Fruit fly (Drosophila melanogaster) whole organism, larva: ENCODE results near the gene CG34148.

ENCODE experiments used
- noc ChIP-seq: fragments of 200-800 bp; sonication (Bioruptor generic); optimal IDR thresholded peaks from 3 replicates; lab custom pipeline; 2019; ENCODE audit warnings: missing biosample characterization, mild to moderate bottlenecking, missing genetic modification characterization, moderate library complexity

Gene CG34148

DNA sequence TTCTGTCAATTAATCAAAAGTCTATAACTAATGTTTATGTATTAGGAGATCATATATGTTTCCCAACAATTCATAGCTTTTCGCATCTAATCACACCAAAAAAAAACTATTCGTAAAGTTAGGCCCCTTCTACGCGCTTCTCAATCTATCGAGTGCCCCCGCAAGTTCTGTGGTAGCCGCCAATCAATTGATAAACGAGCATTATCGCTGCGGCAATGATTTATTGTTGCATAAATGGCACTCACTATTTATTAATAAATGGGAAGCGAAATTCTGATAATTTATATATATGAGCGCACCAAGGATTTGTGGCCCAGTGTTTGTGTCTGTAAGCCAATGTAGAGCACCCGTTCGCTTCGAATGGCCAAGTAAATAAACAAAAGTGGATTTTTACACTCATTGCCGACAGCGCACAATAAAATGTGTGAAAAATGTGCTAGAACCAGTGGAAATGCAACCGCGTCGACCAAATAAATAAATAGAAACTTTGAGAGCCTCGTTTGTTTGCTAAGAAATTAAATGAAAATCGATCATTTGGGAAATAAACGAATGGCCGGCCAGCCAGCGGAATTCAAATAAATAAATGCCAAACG, 7.0 kb downstream of the CG34148 start:
- peak; percentile 13 for TF ChIP-seq noc (tag; lab: Kevin White, UChicago)

- peak; percentile 99 for TF ChIP-seq noc (tag; lab: Kevin White, UChicago)
These were observed 8.1 kb downstream of the CG34148 start, which contains the start of gene CG31431 for dm6 chr3R:21870158-21870971. CG31431 (plus strand) TSS chr3R:21870681.

DNA sequence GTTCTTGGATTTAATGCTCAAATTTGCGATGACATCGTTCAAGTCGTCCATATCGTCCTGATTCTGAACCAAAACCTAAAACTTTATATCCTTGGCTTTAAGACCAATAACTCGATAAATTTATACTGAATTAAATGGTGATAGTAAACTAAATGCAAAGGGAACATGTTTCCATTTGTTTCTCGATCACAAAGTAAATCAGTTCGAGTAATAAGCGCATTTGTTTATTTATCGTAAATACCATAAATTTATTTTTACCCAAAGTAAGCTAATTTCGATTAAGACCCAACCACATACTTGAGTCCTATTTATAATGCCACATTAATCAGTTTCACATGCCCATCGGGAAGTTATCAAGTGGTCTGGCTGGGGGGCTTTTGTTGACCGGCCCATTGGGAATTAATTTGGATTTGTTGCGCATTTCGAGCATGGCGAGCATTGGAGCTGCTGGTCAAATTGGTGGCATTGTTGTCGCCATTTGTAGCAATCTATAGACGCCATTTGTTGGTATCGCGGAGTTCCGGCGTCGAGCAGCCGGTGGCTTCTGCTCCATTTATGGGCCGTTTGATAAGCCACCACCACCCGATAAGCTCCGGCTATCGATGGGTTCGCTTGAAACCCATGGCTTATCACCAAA, 8.9 kb downstream of the CG34148 start, which contains the start of gene CG31174:
TSS of gene CG31174 (minus strand) at position 51 of the 637 bp plus-strand sequence.
- TF ChIP-seq noc (tag; lab: Kevin White, UChicago), result no peak

DNA sequence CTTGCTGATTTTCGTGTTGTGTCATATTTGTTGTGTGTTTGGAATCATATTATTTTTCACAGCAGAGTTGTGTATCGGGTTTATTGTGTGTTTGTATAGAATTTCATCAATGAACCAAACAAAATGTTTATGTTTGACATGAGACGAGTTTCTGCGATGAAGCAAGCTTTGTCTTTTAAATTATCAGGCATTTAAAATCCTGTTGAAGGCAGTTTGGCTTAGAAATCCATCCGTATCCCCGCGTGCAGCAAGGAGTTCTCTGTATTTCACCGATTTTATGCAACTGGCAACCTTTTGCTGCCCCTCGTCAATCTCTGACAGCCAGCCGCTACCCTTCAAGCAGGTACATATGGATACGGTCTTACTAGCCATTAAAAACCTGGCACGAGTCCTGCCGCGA, 10.7 kb downstream of the CG34148 start, which contains the start of the genes CG6569 and Cby:
TSS of gene CG6569 (minus strand) at position 101 of the 400 bp plus-strand sequence.
TSS of gene Cby (plus strand) at position 185 of the 400 bp plus-strand sequence.
- no peak for TF ChIP-seq noc (tag; lab: Kevin White, UChicago)

DNA sequence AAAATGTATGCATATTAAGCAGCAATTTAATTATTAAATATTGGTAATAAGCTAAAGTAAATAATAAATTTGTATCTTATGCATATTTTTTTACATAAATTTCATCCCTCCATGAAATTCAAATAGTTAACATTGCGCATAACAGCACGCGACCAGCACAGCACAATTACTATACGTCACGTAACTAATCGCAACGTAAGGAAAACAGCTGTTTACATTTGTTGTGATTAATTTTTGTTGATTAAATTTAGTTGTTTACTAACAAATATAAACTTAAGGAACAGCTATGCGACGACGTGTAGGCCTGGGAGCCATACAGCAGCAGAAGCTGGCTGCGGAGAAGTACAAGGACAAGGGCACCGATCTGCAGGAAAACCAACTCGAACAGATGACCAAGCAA, 13.5 kb downstream of the CG34148 start, which contains the start of gene lsn:
TSS of gene lsn (plus strand) at position 177 of the 400 bp plus-strand sequence.
- TF ChIP-seq noc (tag; lab: Kevin White, UChicago), result no peak

DNA sequence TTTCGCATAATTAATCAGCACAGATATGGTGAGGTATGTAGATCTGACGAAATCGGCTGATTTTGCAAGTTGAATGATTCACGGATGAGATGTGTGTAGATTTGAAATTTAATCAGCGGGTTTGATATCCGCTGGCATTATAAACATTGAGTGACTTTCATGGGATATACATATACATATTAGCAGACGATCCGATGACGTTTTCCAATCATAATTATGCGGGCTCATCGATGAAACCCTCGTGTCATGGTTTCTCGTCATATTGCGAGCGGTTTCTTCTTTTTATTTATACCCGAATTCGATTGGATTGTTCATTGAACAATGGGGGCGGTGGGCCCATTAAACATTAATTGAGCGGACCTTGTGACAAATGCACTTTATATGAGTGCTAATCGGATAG, 14.0 kb downstream of the CG34148 start:
- TF ChIP-seq noc (tag; lab: Kevin White, UChicago), result no peak

dm6 chr3R:21863817-21864384, 14.6 kb downstream of the CG34148 start:
- TF ChIP-seq noc (tag; lab: Kevin White, UChicago), result no peak

dm6 chr3R:21862868-21863267, 15.6 kb downstream of the CG34148 start:
- no peak for TF ChIP-seq noc (tag; lab: Kevin White, UChicago)

DNA sequence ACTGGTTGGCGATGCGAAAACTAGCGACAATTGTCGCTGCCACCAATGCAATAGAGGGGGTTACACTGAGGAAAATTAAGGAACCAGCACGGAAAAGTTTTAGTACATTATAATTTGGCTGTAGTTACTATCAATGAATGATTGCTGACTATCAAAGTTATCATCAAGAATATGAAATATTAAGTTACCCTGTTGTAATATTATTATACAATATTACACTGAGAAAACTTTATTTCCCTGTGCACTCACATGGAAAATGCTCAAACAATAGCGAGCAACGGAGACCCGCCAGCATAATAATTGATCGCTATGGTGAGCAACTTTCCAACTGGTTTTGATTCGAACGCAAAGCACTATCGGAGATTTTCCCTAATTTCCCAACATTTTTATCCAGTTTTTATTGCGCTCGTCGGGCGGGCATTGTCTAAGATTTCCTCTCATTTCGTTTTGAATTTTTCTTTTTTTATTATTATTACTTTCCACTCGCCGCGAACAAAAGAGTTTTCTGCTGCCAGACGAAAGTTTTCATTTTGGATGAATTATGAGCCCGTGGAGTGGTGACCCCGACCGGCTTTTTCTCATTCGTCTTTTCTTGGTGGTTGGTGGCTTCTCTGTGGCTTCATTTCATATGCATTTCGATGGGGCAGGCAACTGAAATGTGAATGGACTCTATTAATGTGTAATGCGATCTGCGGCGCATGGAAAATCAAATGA, 16.2 kb downstream of the CG34148 start:
- TF ChIP-seq noc (tag; lab: Kevin White, UChicago), result no peak

- TF ChIP-seq noc (tag; lab: Kevin White, UChicago), result no peak
These were observed 19.0 kb downstream of the CG34148 start for dm6 chr3R:21859509-21859908.

DNA sequence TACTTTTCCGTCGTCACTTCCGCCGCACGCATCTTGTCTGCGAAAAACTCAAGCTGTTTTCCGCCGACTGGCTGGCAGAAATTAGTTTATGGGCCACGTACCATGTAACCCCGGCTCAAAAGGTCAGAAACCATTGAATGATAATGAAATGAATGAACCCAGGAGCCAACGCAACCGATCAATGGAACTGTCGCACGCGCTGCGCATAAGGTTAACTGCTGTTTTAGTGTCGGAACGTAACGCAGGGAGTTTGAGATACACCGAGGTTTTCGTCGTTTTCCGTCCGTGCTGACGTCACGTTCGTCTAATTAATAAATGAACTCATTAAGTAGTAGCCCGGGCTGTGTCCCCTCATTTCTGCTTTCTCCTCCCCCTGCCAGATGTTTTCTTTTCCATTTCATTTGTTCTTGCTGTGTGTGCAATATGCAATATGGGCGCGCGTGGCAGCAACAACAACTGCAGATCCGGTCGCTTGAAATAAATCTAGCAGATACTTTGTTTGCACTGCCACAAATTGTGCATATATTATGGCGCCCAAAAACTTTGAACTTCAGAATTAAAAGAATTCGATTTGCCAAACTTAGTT, 20.1 kb downstream of the CG34148 start:
- no peak for TF ChIP-seq noc (tag; lab: Kevin White, UChicago)

- TF ChIP-seq noc (tag; lab: Kevin White, UChicago), result no peak
These were observed 21.0 kb downstream of the CG34148 start for dm6 chr3R:21857509-21857908.

DNA sequence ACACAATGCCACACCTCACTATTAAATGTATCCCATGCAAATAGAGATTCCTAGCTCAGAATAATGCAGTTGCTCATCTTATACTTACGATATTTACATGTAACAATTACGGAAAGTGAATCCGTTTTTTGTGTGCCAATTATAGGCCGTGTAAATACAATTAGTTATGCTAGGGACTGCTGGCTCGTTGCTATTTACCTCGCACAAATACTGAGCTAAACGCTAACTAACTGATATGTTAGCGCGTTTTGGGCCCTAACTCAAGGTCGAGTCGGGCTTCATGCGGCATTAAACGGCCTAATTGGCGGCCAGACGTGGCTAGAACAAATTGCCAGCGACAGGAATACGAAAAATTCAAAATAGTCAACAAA, 21.6 kb downstream of the CG34148 start:
- no peak for TF ChIP-seq noc (tag; lab: Kevin White, UChicago)

DNA sequence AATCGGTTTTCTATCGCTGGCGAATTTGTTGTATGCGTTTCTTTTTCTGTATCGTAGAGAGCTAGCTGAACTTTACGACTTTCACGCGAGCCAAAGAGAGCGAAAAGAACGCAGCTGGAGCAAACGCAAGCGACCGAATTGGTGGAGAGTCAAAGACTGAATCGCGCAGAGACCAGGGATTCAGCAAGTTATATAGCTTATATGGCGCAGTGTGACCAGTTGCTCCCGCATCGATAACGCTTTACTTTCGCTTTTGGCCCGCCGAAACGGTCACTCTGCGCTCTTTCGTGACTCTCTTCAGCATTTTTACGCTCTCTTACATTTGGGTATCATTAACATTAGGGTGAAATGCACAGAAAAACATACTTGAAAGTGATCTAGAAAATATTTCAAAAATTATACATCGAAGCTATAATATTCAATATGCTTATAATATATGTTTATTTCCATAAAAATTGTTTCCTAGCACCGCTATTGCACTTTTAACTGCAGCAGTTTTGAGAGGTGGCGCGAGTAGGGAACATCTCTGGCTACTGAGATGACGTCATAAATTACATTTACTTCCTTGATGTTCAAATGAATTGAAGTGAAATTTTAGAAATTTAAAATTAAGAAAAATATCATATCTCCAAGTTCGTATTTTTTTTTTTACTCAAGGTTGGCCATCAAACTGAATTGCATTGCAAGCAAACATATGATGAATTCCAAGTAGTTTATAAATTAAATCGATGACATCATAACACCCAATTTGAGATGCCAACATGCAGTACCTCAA, 22.2 kb downstream of the CG34148 start, which contains the start of gene glec:
TSS of gene glec (minus strand) at position 169 of the 775 bp plus-strand sequence.
- peak; percentile 19 for TF ChIP-seq noc (tag; lab: Kevin White, UChicago)
